Worm (Caenorhabditis elegans): Measurements from ENCODE around the gene zmp-6.

DNA sequence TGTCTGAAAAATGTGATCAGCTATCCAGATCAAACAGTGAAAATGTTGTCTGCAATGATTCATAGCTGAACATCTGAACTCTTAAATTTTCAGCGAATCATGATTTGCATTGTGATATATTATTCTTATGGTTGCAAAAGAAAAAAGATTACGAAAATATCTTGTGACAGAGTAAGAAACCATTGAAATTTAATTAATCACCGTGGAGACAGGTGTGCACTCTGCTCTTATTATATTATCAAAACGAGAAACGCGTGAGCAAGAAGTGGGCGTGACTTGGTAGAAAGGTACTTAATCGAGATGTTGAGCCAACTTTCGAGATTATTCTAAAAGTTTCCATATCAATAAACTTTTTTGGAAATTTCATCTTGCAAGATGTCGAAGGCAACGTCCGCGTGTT is 4.7 kb downstream of the zmp-6 start, which contains the start of gene osm-10:
- TF ChIP-seq elt-3 (tag; optimal IDR thresholded peaks at IDR 0.05) (no peak), ztf-11 (tag; optimal IDR thresholded peaks at IDR 0.05) (no peak), mab-5 (tag; optimal IDR thresholded peaks at IDR 0.05) (no peak), lsy-2 (tag; optimal IDR thresholded peaks at IDR 0.05) (no peak), snpc-4 (tag; optimal IDR thresholded peaks at IDR 0.05) (no peak), blmp-1 (tag; optimal IDR thresholded peaks at IDR 0.05; ENCODE audit: insufficient read depth) (no peak)
